Fruit fly (Drosophila melanogaster) whole organism, prepupa: Measurements from ENCODE around the gene CG11837.

ENCODE experiments used
- Blimp-1 ChIP-seq: fragments of 200-800 bp; sonication (Bioruptor generic); optimal IDR thresholded peaks from 3 replicates; lab custom pipeline; 2017; ENCODE audit warnings: missing biosample characterization, missing genetic modification characterization, mild to moderate bottlenecking, moderate library complexity, missing genetic modification reagents
- CG10631 ChIP-seq: fragments of 200-800 bp; sonication (Bioruptor generic); optimal IDR thresholded peaks from 2 replicates; lab custom pipeline; 2016; ENCODE audit warnings: missing biosample characterization, missing genetic modification characterization
- CG10669 ChIP-seq: fragments of 200-800 bp; sonication (Bioruptor generic); optimal IDR thresholded peaks from 3 replicates; lab custom pipeline; 2018; ENCODE audit warnings: missing biosample characterization, mild to moderate bottlenecking, missing genetic modification characterization, moderate library complexity
- CG11294 ChIP-seq: fragments of 200-800 bp; sonication (Bioruptor generic); IDR thresholded peaks from 2 replicates; pipeline ENCODE4 v1.3.6; 2022; ENCODE audit warnings: missing biosample characterization, missing genetic modification characterization
- CG11762 ChIP-seq: fragments of 200-800 bp; sonication (Bioruptor generic); optimal IDR thresholded peaks from 3 replicates; lab custom pipeline; 2016; ENCODE audit warnings: missing biosample characterization, missing genetic modification characterization; ENCODE audit not compliant: insufficient read depth
- CG11902 ChIP-seq: fragments of 200-800 bp; sonication (Bioruptor generic); optimal IDR thresholded peaks from 3 replicates; lab custom pipeline; 2016; ENCODE audit warnings: missing biosample characterization, missing genetic modification characterization
- CG15336 ChIP-seq: fragments of 200-800 bp; sonication (Bioruptor generic); IDR thresholded peaks from 2 replicates; pipeline ENCODE4 v1.3.6; 2022; ENCODE audit warnings: missing biosample characterization, missing genetic modification characterization
- CG16779 ChIP-seq: fragments of 200-800 bp; sonication (Bioruptor generic); optimal IDR thresholded peaks from 3 replicates; lab custom pipeline; 2017; ENCODE audit warnings: missing biosample characterization, mild to moderate bottlenecking, missing genetic modification characterization
- CG3032 ChIP-seq: fragments of 200-800 bp; optimal IDR thresholded peaks from 2 replicates; lab custom pipeline; 2019; ENCODE audit warnings: missing biosample characterization, mild to moderate bottlenecking, missing genetic modification characterization, moderate library complexity
- CG31627 ChIP-seq: fragments of 200-800 bp; sonication (Bioruptor generic); optimal IDR thresholded peaks from 3 replicates; lab custom pipeline; 2016; ENCODE audit warnings: missing biosample characterization, missing genetic modification characterization
- CG32006 ChIP-seq: fragments of 200-800 bp; sonication (Bioruptor generic); optimal IDR thresholded peaks from 3 replicates; lab custom pipeline; 2017; ENCODE audit warnings: missing biosample characterization, mild to moderate bottlenecking, missing genetic modification characterization
- CG34406 ChIP-seq: fragments of 200-800 bp; sonication (Bioruptor generic); optimal IDR thresholded peaks from 3 replicates; lab custom pipeline; 2016; ENCODE audit warnings: missing biosample characterization, missing genetic modification characterization
- CG3919 ChIP-seq: fragments of 200-800 bp; sonication (Bioruptor generic); optimal IDR thresholded peaks from 3 replicates; lab custom pipeline; 2016; ENCODE audit warnings: missing biosample characterization, missing genetic modification characterization
- CG4318 ChIP-seq: fragments of 200-800 bp; sonication (Bioruptor generic); optimal IDR thresholded peaks from 3 replicates; lab custom pipeline; 2017; ENCODE audit warnings: missing biosample characterization, mild to moderate bottlenecking, missing genetic modification characterization
- CG6163 ChIP-seq: fragments of 200-800 bp; sonication (Bioruptor generic); IDR thresholded peaks from 3 replicates; pipeline ENCODE4 v1.3.6; 2022; ENCODE audit warnings: missing biosample characterization, missing genetic modification characterization
- CG6792 ChIP-seq: fragments of 200-800 bp; sonication (Bioruptor generic); optimal IDR thresholded peaks from 3 replicates; lab custom pipeline; 2016; ENCODE audit warnings: missing biosample characterization, missing genetic modification characterization
- CG6808 ChIP-seq: fragments of 200-800 bp; sonication (Bioruptor generic); optimal IDR thresholded peaks from 3 replicates; lab custom pipeline; 2017; ENCODE audit warnings: missing biosample characterization, missing genetic modification characterization, mild to moderate bottlenecking, moderate library complexity, missing genetic modification reagents
- CG6854 ChIP-seq: fragments of 200-800 bp; sonication (Bioruptor generic); optimal IDR thresholded peaks from 2 replicates; lab custom pipeline; 2017; ENCODE audit warnings: missing biosample characterization, mild to moderate bottlenecking, missing genetic modification characterization
- CG7368 ChIP-seq: fragments of 200-800 bp; sonication (Bioruptor generic); optimal IDR thresholded peaks from 3 replicates; lab custom pipeline; 2016; ENCODE audit warnings: missing biosample characterization, missing genetic modification characterization
- CG8119 ChIP-seq: fragments of 200-800 bp; sonication (Bioruptor generic); IDR thresholded peaks from 3 replicates; pipeline ENCODE4 v1.3.6; 2022; ENCODE audit warnings: missing biosample characterization, missing genetic modification characterization
- CG8632 ChIP-seq: fragments of 200-800 bp; sonication (Bioruptor generic); optimal IDR thresholded peaks from 3 replicates; lab custom pipeline; 2016; ENCODE audit warnings: missing biosample characterization, missing genetic modification characterization
- CG9139 ChIP-seq: fragments of 200-800 bp; sonication (Bioruptor generic); optimal IDR thresholded peaks from 3 replicates; lab custom pipeline; 2017; ENCODE audit warnings: missing biosample characterization, mild to moderate bottlenecking, missing genetic modification characterization
- Eip75B ChIP-seq: fragments of 200-800 bp; sonication (Bioruptor generic); optimal IDR thresholded peaks from 3 replicates; lab custom pipeline; 2016; ENCODE audit warnings: missing biosample characterization, missing genetic modification characterization
- Eip93F ChIP-seq: fragments of 200-800 bp; sonication (Bioruptor generic); optimal IDR thresholded peaks from 2 replicates; lab custom pipeline; 2016; ENCODE audit warnings: missing biosample characterization, mild to moderate bottlenecking, missing genetic modification characterization
- Ets21C ChIP-seq: fragments of 200-800 bp; sonication (Bioruptor generic); optimal IDR thresholded peaks from 3 replicates; lab custom pipeline; 2016; ENCODE audit warnings: missing biosample characterization, missing genetic modification characterization
- Ets96B ChIP-seq: fragments of 200-800 bp; optimal IDR thresholded peaks from 2 replicates; lab custom pipeline; 2019; ENCODE audit warnings: missing biosample characterization, mild to moderate bottlenecking, missing genetic modification characterization, moderate library complexity
- Hr38 ChIP-seq: sonication (Bioruptor generic); optimal IDR thresholded peaks from 2 replicates; lab custom pipeline; 2016; ENCODE audit warnings: missing biosample characterization, missing genetic modification characterization
- Hr39 ChIP-seq: fragments of 200-800 bp; sonication (Bioruptor generic); optimal IDR thresholded peaks from 2 replicates; lab custom pipeline; 2016; ENCODE audit warnings: missing biosample characterization, missing genetic modification characterization
- Hr4 ChIP-seq: fragments of 200-800 bp; sonication (Bioruptor generic); optimal IDR thresholded peaks from 3 replicates; lab custom pipeline; 2016; ENCODE audit warnings: missing biosample characterization, missing genetic modification characterization
- Lpt ChIP-seq: fragments of 200-800 bp; sonication (Bioruptor generic); optimal IDR thresholded peaks from 3 replicates; lab custom pipeline; 2016; ENCODE audit warnings: missing biosample characterization, missing genetic modification characterization
- Met ChIP-seq: fragments of 200-800 bp; sonication (Bioruptor generic); optimal IDR thresholded peaks from 3 replicates; lab custom pipeline; 2016; ENCODE audit warnings: missing biosample characterization, missing genetic modification characterization
- Sox102F ChIP-seq: fragments of 200-800 bp; sonication (Bioruptor generic); optimal IDR thresholded peaks from 2 replicates; lab custom pipeline; 2016; ENCODE audit warnings: missing biosample characterization, mild to moderate bottlenecking, missing genetic modification characterization
- Sox14 ChIP-seq: fragments of 200-800 bp; sonication (Bioruptor generic); optimal IDR thresholded peaks from 3 replicates; lab custom pipeline; 2016; ENCODE audit warnings: missing biosample characterization, missing genetic modification characterization
- Sox15 ChIP-seq: fragments of 200-800 bp; sonication (Bioruptor generic); optimal IDR thresholded peaks from 3 replicates; lab custom pipeline; 2016; ENCODE audit warnings: missing biosample characterization, missing genetic modification characterization
- achi ChIP-seq: fragments of 200-800 bp; sonication (Bioruptor generic); optimal IDR thresholded peaks from 3 replicates; lab custom pipeline; 2016; ENCODE audit warnings: missing biosample characterization, missing genetic modification characterization
- acj6 ChIP-seq: fragments of 200-800 bp; sonication (Bioruptor generic); optimal IDR thresholded peaks from 3 replicates; lab custom pipeline; 2016; ENCODE audit warnings: missing biosample characterization, missing genetic modification characterization
- cyc ChIP-seq: fragments of 200-800 bp; sonication (Bioruptor generic); optimal IDR thresholded peaks from 3 replicates; lab custom pipeline; 2016; ENCODE audit warnings: missing biosample characterization, missing genetic modification characterization
- dac ChIP-seq: fragments of 200-800 bp; sonication (Bioruptor generic); optimal IDR thresholded peaks from 2 replicates; lab custom pipeline; 2017; ENCODE audit warnings: missing biosample characterization, mild to moderate bottlenecking, missing genetic modification characterization
- dsx ChIP-seq: fragments of 200-800 bp; optimal IDR thresholded peaks from 3 replicates; lab custom pipeline; 2019; ENCODE audit warnings: missing biosample characterization, mild to moderate bottlenecking, missing genetic modification characterization, moderate library complexity; ENCODE audit not compliant: poor library complexity, severe bottlenecking
- eg ChIP-seq: fragments of 200-800 bp; sonication (Bioruptor generic); IDR thresholded peaks from 3 replicates; pipeline ENCODE4 v1.3.6; 2022; ENCODE audit warnings: missing biosample characterization, missing genetic modification characterization
- esn ChIP-seq: fragments of 200-800 bp; sonication (Bioruptor generic); optimal IDR thresholded peaks from 2 replicates; lab custom pipeline; 2016; ENCODE audit warnings: missing biosample characterization, mild to moderate bottlenecking, missing genetic modification characterization, moderate library complexity
- fd59A ChIP-seq: fragments of 200-800 bp; sonication (Bioruptor generic); optimal IDR thresholded peaks from 2 replicates; lab custom pipeline; 2017; ENCODE audit warnings: missing biosample characterization, mild to moderate bottlenecking, missing genetic modification characterization, missing genetic modification reagents
- fd85E ChIP-seq: fragments of 200-800 bp; sonication (Bioruptor generic); optimal IDR thresholded peaks from 3 replicates; lab custom pipeline; 2016; ENCODE audit warnings: missing biosample characterization, missing genetic modification characterization
- lz ChIP-seq: fragments of 200-800 bp; sonication (Bioruptor generic); optimal IDR thresholded peaks from 3 replicates; lab custom pipeline; 2016; ENCODE audit warnings: missing biosample characterization, missing genetic modification characterization
- net ChIP-seq: fragments of 200-800 bp; sonication (Bioruptor generic); optimal IDR thresholded peaks from 3 replicates; lab custom pipeline; 2016; ENCODE audit warnings: missing biosample characterization, missing genetic modification characterization
- salr ChIP-seq, 2 experiments: fragments of 200-800 bp; sonication (Bioruptor generic); optimal IDR thresholded peaks; 3 replicates each; lab custom pipeline; 2016 to 2018; ENCODE audit warnings: missing biosample characterization in 2 of 2, missing genetic modification characterization in 2 of 2, mild to moderate bottlenecking in 1 of 2
- spab ChIP-seq: fragments of 200-800 bp; sonication (Bioruptor generic); optimal IDR thresholded peaks from 2 replicates; lab custom pipeline; 2017; ENCODE audit warnings: missing biosample characterization, mild to moderate bottlenecking, missing genetic modification characterization, missing genetic modification reagents
- ss ChIP-seq, 2 experiments: fragments of 200-800 bp; sonication (Bioruptor generic); optimal IDR thresholded peaks; 2 replicates in 1 of 2; 3 replicates in 1 of 2; lab custom pipeline; 2017 to 2018; ENCODE audit warnings: mild to moderate bottlenecking in 2 of 2, missing biosample characterization in 2 of 2, missing genetic modification characterization in 2 of 2, moderate library complexity in 1 of 2
- svp ChIP-seq: fragments of 200-800 bp; sonication (Bioruptor generic); peaks from one replicate; lab custom pipeline; 2016; ENCODE audit warnings: missing biosample characterization, missing genetic modification characterization
- vri ChIP-seq: fragments of 200-800 bp; sonication (Bioruptor generic); optimal IDR thresholded peaks from 3 replicates; lab custom pipeline; 2016; ENCODE audit warnings: missing biosample characterization, mild to moderate bottlenecking, missing genetic modification characterization

CG11837 gene

dm6 chr3R:29088938-29089661, 39.8 kb downstream of the CG11837 start:
- TF ChIP-seq Blimp-1 = no peak
- peak; percentile 59 for TF ChIP-seq achi
- TF ChIP-seq CG6792 (GFP tag; lab: Kevin White, UChicago) = peak; percentile 39
- peak; percentile 56 for TF ChIP-seq CG10631 (GFP tag; lab: Kevin White, UChicago)
- peak; percentile 49 for TF ChIP-seq CG31627 (GFP tag; lab: Kevin White, UChicago)
- TF ChIP-seq CG6808 (GFP tag; lab: Kevin White, UChicago) = peak; percentile 4
- no peak for TF ChIP-seq Eip93F (GFP tag; lab: Kevin White, UChicago)
- TF ChIP-seq CG9139 (GFP tag; lab: Kevin White, UChicago) = no peak
- no peak for TF ChIP-seq CG6854 (GFP tag; lab: Kevin White, UChicago)
- TF ChIP-seq Hr38 (GFP tag; lab: Kevin White, UChicago) = no peak
- peak; percentile 32 for TF ChIP-seq Ets21C
- TF ChIP-seq CG3919 = peak; percentile 52
- peak; percentile 65 for TF ChIP-seq Sox102F
- peak; percentile 29 for TF ChIP-seq vri
- TF ChIP-seq fd85E (GFP tag; lab: Kevin White, UChicago) = no peak
- peak; percentile 57; the same call in 2 of the 3 replicates for TF ChIP-seq eg (GFP tag; lab: Robert Waterston, UW)
- no peak for TF ChIP-seq ss (GFP tag; optimal IDR thresholded peaks at IDR 0.05; lab: Kevin White, UChicago)
- TF ChIP-seq Sox15 (GFP tag; lab: Kevin White, UChicago) = peak; percentile 11
- peak; percentile 67 for TF ChIP-seq Hr39 (GFP tag; lab: Kevin White, UChicago)
- peak; percentile 45 for TF ChIP-seq CG3032
- TF ChIP-seq esn = peak; percentile 77
- TF ChIP-seq Ets96B (tag; lab: Kevin White, UChicago) = peak; percentile 56
- peak; percentile 62 for TF ChIP-seq cyc (GFP tag; lab: Kevin White, UChicago)
- peak; percentile 63 for TF ChIP-seq acj6 (GFP tag; lab: Kevin White, UChicago)
- peak; percentile 23 for TF ChIP-seq spab (GFP tag; lab: Kevin White, UChicago)
- peak; percentile 27 for TF ChIP-seq fd59A (GFP tag; lab: Kevin White, UChicago)
- peak; percentile 29; the same call in 2 of the 3 replicates for TF ChIP-seq CG8119 (GFP tag; lab: Robert Waterston, UW)
- TF ChIP-seq dac (GFP tag; lab: Kevin White, UChicago) = no peak
- peak; percentile 9; the same call in 1 of the 2 replicates for TF ChIP-seq CG11294
- no peak for TF ChIP-seq CG16779 (tag; lab: Kevin White, UChicago)
- TF ChIP-seq CG34406 = peak; percentile 58
- TF ChIP-seq Hr4 (GFP tag; lab: Kevin White, UChicago) = peak; percentile 63
- TF ChIP-seq Eip75B (GFP tag; lab: Kevin White, UChicago) = peak; percentile 52
- peak; percentile 54 for TF ChIP-seq CG15336 (GFP tag; lab: Robert Waterston, UW)
- peak; percentile 61 for TF ChIP-seq Sox14 (GFP tag; lab: Kevin White, UChicago)
- peak; percentile 20 for TF ChIP-seq CG11902 (GFP tag; lab: Kevin White, UChicago)
- TF ChIP-seq CG6163 (GFP tag; lab: Robert Waterston, UW) = 0 out of 3 replicates have a peak, but pooled peaks have one; percentile 24
- TF ChIP-seq lz (GFP tag; lab: Kevin White, UChicago) = peak; percentile 64
- peak; percentile 38 for TF ChIP-seq CG11762 (GFP tag; lab: Kevin White, UChicago)
- TF ChIP-seq CG4318 (GFP tag; lab: Kevin White, UChicago) = no peak
- TF ChIP-seq net (GFP tag; lab: Kevin White, UChicago) = peak; percentile 41
- peak; percentile 45 for TF ChIP-seq CG7368 (GFP tag; lab: Kevin White, UChicago)
- peak; percentile 12 for TF ChIP-seq dsx (GFP tag; lab: Kevin White, UChicago)
- TF ChIP-seq CG10669 = peak; percentile 59
- TF ChIP-seq CG8632 (GFP tag; lab: Kevin White, UChicago) = peak; percentile 43
- TF ChIP-seq Lpt (GFP tag; lab: Kevin White, UChicago) = peak; percentile 42
- peak in 1 of 2 experiments; percentile 46 for TF ChIP-seq salr (GFP tag; optimal IDR thresholded peaks at IDR 0.05; lab: Kevin White, UChicago)
- TF ChIP-seq CG32006 (GFP tag; lab: Kevin White, UChicago) = peak; percentile 66
- TF ChIP-seq Met (GFP tag; lab: Kevin White, UChicago) = peak; percentile 74
- TF ChIP-seq svp (GFP tag; lab: Kevin White, UChicago) = peak; percentile 89
